Worm (Caenorhabditis elegans): ENCODE results near the gene npr-30.

ce11 chrIII:30399-30798 lies 27.3 kb downstream of the npr-30 start:
- TF ChIP-seq skn-1 (tag; optimal IDR thresholded peaks at IDR 0.05) (no peak), mdl-1 (tag; optimal IDR thresholded peaks at IDR 0.05) (peak in 1 of 2 experiments; percentile 60), snpc-4 (tag; optimal IDR thresholded peaks at IDR 0.05) (no peak), nhr-25 (tag; optimal IDR thresholded peaks at IDR 0.05) (no peak), ztf-11 (tag; optimal IDR thresholded peaks at IDR 0.05) (no peak), ceh-82 (tag; optimal IDR thresholded peaks at IDR 0.05) (no peak), ama-1 (optimal IDR thresholded peaks at IDR 0.05) (no peak), ZK546.5 (tag; optimal IDR thresholded peaks at IDR 0.05) (no peak), lin-13 (GFP tag; optimal IDR thresholded peaks at IDR 0.05) (no peak), nhr-129 (tag; optimal IDR thresholded peaks at IDR 0.05) (no peak), nhr-10 (tag; optimal IDR thresholded peaks at IDR 0.05) (no peak), nhr-237 (tag; optimal IDR thresholded peaks at IDR 0.05) (no peak), aly-2 (tag; optimal IDR thresholded peaks at IDR 0.05) (no peak), fos-1 (tag; optimal IDR thresholded peaks at IDR 0.05) (no peak)
